Worm (Caenorhabditis elegans): Measurements from ENCODE around the gene srz-67.
"Not testable (repeated sequence)": the region's sequence is repeated elsewhere in the genome, so short reads cannot be mapped to it uniquely, and the experiment has no call there.

Gene srz-67

DNA sequence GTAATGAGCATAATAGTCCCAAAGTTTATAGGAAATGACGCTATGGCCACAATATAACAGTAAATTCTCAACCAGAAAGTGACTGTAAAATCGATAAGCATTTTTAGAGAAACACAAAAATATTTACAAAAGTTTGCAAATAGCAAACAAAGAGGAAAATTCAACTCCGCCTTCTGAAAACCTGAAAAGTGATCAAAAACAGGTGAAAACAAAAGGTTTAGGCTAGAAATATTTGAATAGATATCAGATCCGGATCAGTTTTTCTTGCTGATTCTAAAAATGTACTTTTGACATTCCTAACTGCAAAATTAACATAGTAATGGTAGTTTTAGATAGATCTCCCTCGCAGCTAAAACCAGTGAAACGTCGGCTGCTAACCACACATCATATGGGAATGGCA lies 37.9 kb downstream of the srz-67 start, which contains the start of gene sri-51:
Gene sri-51 (minus strand): TSS at position 101 of the 400 bp plus-strand sequence.
- TF ChIP-seq nfya-1 (tag; optimal IDR thresholded peaks at IDR 0.05) = no peak
- no peak for TF ChIP-seq pha-4 (tag; optimal IDR thresholded peaks at IDR 0.05)
- TF ChIP-seq hlh-15 (tag; optimal IDR thresholded peaks at IDR 0.05) = no peak
- TF ChIP-seq unc-3 (GFP tag; conservative IDR thresholded peaks at IDR 0.05) = no peak
- no peak for TF ChIP-seq unc-3 (tag; optimal IDR thresholded peaks at IDR 0.05)
- TF ChIP-seq unc-42 (tag; optimal IDR thresholded peaks at IDR 0.05) = no peak
- no peak for TF ChIP-seq pat-9 (tag; optimal IDR thresholded peaks at IDR 0.05)
- TF ChIP-seq ceh-30 (tag; optimal IDR thresholded peaks at IDR 0.05) = no peak
- TF ChIP-seq ama-1 (optimal IDR thresholded peaks at IDR 0.05) = no peak
- no peak for TF ChIP-seq ets-4 (tag; optimal IDR thresholded peaks at IDR 0.05)
- TF ChIP-seq unc-55 (GFP tag; optimal IDR thresholded peaks at IDR 0.05) = no peak
- TF ChIP-seq pax-1 (tag; optimal IDR thresholded peaks at IDR 0.05) = no peak
- no peak for TF ChIP-seq ceh-45 (GFP tag; IDR thresholded peaks at IDR 0.05)
- no peak for TF ChIP-seq pros-1 (tag; optimal IDR thresholded peaks at IDR 0.05)

DNA sequence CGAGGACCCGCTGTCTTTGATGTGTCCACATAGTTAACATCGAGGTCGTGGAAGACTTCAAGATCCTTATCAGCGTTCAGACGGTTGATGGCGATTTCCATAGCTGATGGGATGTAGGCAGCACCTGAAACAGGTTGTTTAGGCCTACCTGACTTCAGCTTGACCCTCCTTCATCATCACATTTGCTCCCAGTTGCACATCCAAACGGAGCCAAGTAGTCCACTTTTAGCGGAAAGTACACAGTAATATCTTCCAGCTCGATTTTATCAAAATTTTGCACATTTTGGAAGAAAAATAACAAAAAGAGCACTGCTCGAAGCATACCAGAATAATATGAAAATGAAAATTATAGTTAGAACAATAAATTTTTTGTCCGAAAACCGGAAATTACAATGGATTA lies 40.0 kb downstream of the srz-67 start, which contains the start of gene gcy-15:
Gene gcy-15 (minus strand): TSS at position 101 of the 400 bp plus-strand sequence.
- TF ChIP-seq K09A11.1 (tag; optimal IDR thresholded peaks at IDR 0.05; ENCODE audit: insufficient read depth) (no peak), ceh-18 (tag; optimal IDR thresholded peaks at IDR 0.05) (no peak)

- no peak for TF ChIP-seq hlh-13 (GFP tag; optimal IDR thresholded peaks at IDR 0.05)
- no peak for TF ChIP-seq lin-11 (tag; optimal IDR thresholded peaks at IDR 0.05)
- TF ChIP-seq odd-2 (tag; optimal IDR thresholded peaks at IDR 0.05) = no peak
- no peak for TF ChIP-seq fkh-6 (tag; optimal IDR thresholded peaks at IDR 0.05)
- no peak for TF ChIP-seq hlh-15 (tag; optimal IDR thresholded peaks at IDR 0.05)
- TF ChIP-seq C08G9.2 (tag; optimal IDR thresholded peaks at IDR 0.05) = no peak
- TF ChIP-seq mec-3 (tag; optimal IDR thresholded peaks at IDR 0.05; ENCODE audit: borderline replicate concordance) = peak; percentile 13
- TF ChIP-seq ztf-16 (tag; optimal IDR thresholded peaks at IDR 0.05) = no peak
These were observed 41.2 kb downstream of the srz-67 start for ce11 chrII:3195739-3196138.

ce11 chrII:3191544-3191943 lies 45.4 kb downstream of the srz-67 start, which contains the start of gene Y27F2A.9:
Gene Y27F2A.9 (minus strand): TSS chrII:3191644.
- not testable (repeated sequence) for TF ChIP-seq pha-2, lim-6, ceh-9 (tag; optimal IDR thresholded peaks at IDR 0.05)

DNA sequence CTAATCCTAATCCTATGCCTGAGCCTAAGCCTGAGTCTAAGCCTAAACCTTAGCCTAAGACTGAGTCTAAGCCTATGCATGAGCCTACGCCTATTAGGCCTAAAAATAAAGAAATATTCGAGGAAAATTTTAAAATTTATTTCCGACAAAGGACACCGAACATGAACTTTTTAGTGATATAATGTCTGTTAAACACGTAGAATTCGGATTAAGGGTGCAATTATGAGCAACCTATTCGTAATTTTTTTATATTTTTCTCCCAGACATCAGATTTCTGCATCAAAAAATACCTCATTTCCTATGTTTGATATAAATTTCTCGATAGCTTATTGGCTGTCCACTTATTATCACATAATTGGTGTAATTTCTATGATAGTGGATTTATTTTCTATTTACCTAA lies 47.9 kb downstream of the srz-67 start, which contains the start of gene Y27F2A.11:
Gene Y27F2A.11 (plus strand): TSS at position 301 of the 400 bp plus-strand sequence.
- not testable (repeated sequence) for TF ChIP-seq ceh-19 (GFP tag; optimal IDR thresholded peaks at IDR 0.05); lin-11 (tag; optimal IDR thresholded peaks at IDR 0.05); nfya-1 (tag; optimal IDR thresholded peaks at IDR 0.05)
